Worm (Caenorhabditis elegans) whole organism, L4 larva: Measurements from ENCODE around the gene hsp-43.
A peak's percentile ranks its signal among the peaks of the same experiment; 100 is the strongest.

ENCODE experiments used
- D1046.2 ChIP-seq: fragments of 200-800 bp; sonication (Bioruptor generic); IDR thresholded peaks from 2 replicates; pipeline ENCODE4 v1.3.6; 2022; ENCODE audit warnings: missing genetic modification characterization, missing compliant biosample characterization
- F44E2.7 ChIP-seq: fragments of 200-800 bp; sonication (Bioruptor generic); IDR thresholded peaks from 2 replicates; pipeline ENCODE4 v2.1.2; 2022; ENCODE audit warnings: missing genetic modification characterization, missing compliant biosample characterization
- T26A8.4 ChIP-seq: fragments of 200-800 bp; sonication (Bioruptor generic); IDR thresholded peaks from 2 replicates; pipeline ENCODE4 v1.3.6; 2022; ENCODE audit warnings: missing genetic modification characterization, missing compliant biosample characterization
- Y48G9A.11 ChIP-seq: fragments of 200-800 bp; sonication (Bioruptor generic); IDR thresholded peaks from 2 replicates; pipeline ENCODE4 v1.3.6; 2022; ENCODE audit warnings: missing genetic modification reagents, missing genetic modification characterization, missing compliant biosample characterization
- Y75B8A.6 ChIP-seq: fragments of 200-800 bp; sonication (Bioruptor generic); IDR thresholded peaks from 2 replicates; pipeline ENCODE4 v1.3.6; 2022; ENCODE audit warnings: missing genetic modification reagents, missing genetic modification characterization, missing compliant biosample characterization
- ZK337.2 ChIP-seq: fragments of 200-800 bp; sonication (Bioruptor generic); IDR thresholded peaks from 2 replicates; pipeline ENCODE4 v1.3.6; 2022; ENCODE audit warnings: missing genetic modification reagents, missing genetic modification characterization, missing compliant biosample characterization
- ZK546.5 ChIP-seq, 2 experiments: sonication (generic microtip); optimal IDR thresholded peaks; 2 replicates each; lab custom pipeline; 2017; ENCODE audit warnings: missing biosample characterization in 2 of 2, missing genetic modification characterization in 2 of 2
- arid-1 ChIP-seq: fragments of 200-800 bp; sonication (Bioruptor generic); conservative IDR thresholded peaks from 2 replicates; pipeline ENCODE4 v1.3.6; 2022; ENCODE audit warnings: missing genetic modification reagents, missing genetic modification characterization, missing compliant biosample characterization
- ceh-20 ChIP-seq: fragments of 200-800 bp; sonication (Bioruptor generic); IDR thresholded peaks from 2 replicates; pipeline ENCODE4 v1.3.6; 2022; ENCODE audit warnings: missing genetic modification reagents, missing genetic modification characterization, missing compliant biosample characterization
- ceh-28 ChIP-seq: fragments of 150-350 bp; optimal IDR thresholded peaks from 2 replicates; lab custom pipeline; 2014; ENCODE audit warnings: missing biosample characterization, missing genetic modification reagents, missing genetic modification characterization
- ceh-32 ChIP-seq: sonication (generic microtip); optimal IDR thresholded peaks from 2 replicates; lab custom pipeline; 2016; ENCODE audit warnings: mild to moderate bottlenecking, missing genetic modification characterization, missing compliant biosample characterization; ENCODE audit not compliant: poor library complexity
- ceh-44 ChIP-seq: fragments of 200-800 bp; sonication (Bioruptor generic); IDR thresholded peaks from 2 replicates; pipeline ENCODE4 v1.3.6; 2022; ENCODE audit warnings: missing genetic modification reagents, missing genetic modification characterization, missing compliant biosample characterization
- cey-2 ChIP-seq: sonication (generic microtip); optimal IDR thresholded peaks from 3 replicates; lab custom pipeline; 2017; ENCODE audit warnings: missing genetic modification characterization, mild to moderate bottlenecking, missing compliant biosample characterization, antibody characterized with exemption, borderline replicate concordance; ENCODE audit not compliant: insufficient read depth
- ctbp-1 ChIP-seq: fragments of 200-800 bp; sonication (Bioruptor generic); IDR thresholded peaks from 2 replicates; pipeline ENCODE4 v1.3.6; 2022; ENCODE audit warnings: missing genetic modification reagents, missing genetic modification characterization, missing compliant biosample characterization
- daf-8 ChIP-seq: fragments of 200-800 bp; sonication (Bioruptor generic); IDR thresholded peaks from 2 replicates; pipeline ENCODE4 v1.3.6; 2022; ENCODE audit warnings: missing genetic modification characterization, missing compliant biosample characterization
- dmd-9 ChIP-seq: fragments of 200-800 bp; sonication (Bioruptor generic); IDR thresholded peaks from 2 replicates; pipeline ENCODE4 v1.3.6; 2022; ENCODE audit warnings: missing genetic modification reagents, missing genetic modification characterization, missing compliant biosample characterization
- dpl-1 ChIP-seq: fragments of 150-350 bp; optimal IDR thresholded peaks from 2 replicates; lab custom pipeline; 2014; ENCODE audit warnings: missing biosample characterization, missing genetic modification reagents, missing genetic modification characterization
- duxl-1 ChIP-seq: sonication (generic microtip); optimal IDR thresholded peaks from 2 replicates; lab custom pipeline; 2016; ENCODE audit warnings: mild to moderate bottlenecking, missing genetic modification characterization, moderate library complexity, missing compliant biosample characterization; ENCODE audit not compliant: poor library complexity
- dve-1 ChIP-seq: sonication (generic microtip); optimal IDR thresholded peaks from 2 replicates; lab custom pipeline; 2017; ENCODE audit warnings: antibody characterized with exemption, mild to moderate bottlenecking, missing genetic modification characterization, missing compliant biosample characterization; ENCODE audit not compliant: insufficient read depth
- egl-43 ChIP-seq: fragments of 200-800 bp; sonication (Bioruptor generic); IDR thresholded peaks from 2 replicates; pipeline ENCODE4 v1.3.6; 2022; ENCODE audit warnings: missing genetic modification reagents, missing genetic modification characterization, missing compliant biosample characterization
- fkh-10 ChIP-seq: fragments of 150-350 bp; optimal IDR thresholded peaks from 2 replicates; lab custom pipeline; 2014; ENCODE audit warnings: missing biosample characterization, missing genetic modification reagents, missing genetic modification characterization
- hlh-11 ChIP-seq: fragments of 200-800 bp; sonication (Bioruptor generic); optimal IDR thresholded peaks from 2 replicates; lab custom pipeline; 2018; ENCODE audit warnings: mild to moderate bottlenecking, missing genetic modification characterization, missing compliant biosample characterization
- hlh-30 ChIP-seq: sonication (generic microtip); optimal IDR thresholded peaks from 2 replicates; lab custom pipeline; 2017; ENCODE audit warnings: antibody characterized with exemption, mild to moderate bottlenecking, missing genetic modification characterization, missing compliant biosample characterization; ENCODE audit not compliant: insufficient read depth
- jun-1 ChIP-seq: fragments of 150-350 bp; optimal IDR thresholded peaks from 2 replicates; lab custom pipeline; 2014; ENCODE audit warnings: missing biosample characterization, missing genetic modification reagents, missing genetic modification characterization
- lim-7 ChIP-seq: fragments of 200-800 bp; sonication (Bioruptor generic); IDR thresholded peaks from 2 replicates; pipeline ENCODE4 v1.3.6; 2022; ENCODE audit warnings: missing genetic modification characterization, missing compliant biosample characterization
- lin-13 ChIP-seq: fragments of 150-350 bp; optimal IDR thresholded peaks from 2 replicates; lab custom pipeline; 2014; ENCODE audit warnings: missing biosample characterization, missing genetic modification reagents, missing genetic modification characterization
- lin-29 ChIP-seq: fragments of 200-800 bp; sonication (Bioruptor generic); IDR thresholded peaks from 2 replicates; pipeline ENCODE4 v1.3.6; 2022; ENCODE audit warnings: missing genetic modification reagents, missing genetic modification characterization, missing compliant biosample characterization
- lir-3 ChIP-seq: sonication (generic microtip); optimal IDR thresholded peaks from 2 replicates; lab custom pipeline; 2016; ENCODE audit warnings: mild to moderate bottlenecking, missing genetic modification characterization, missing compliant biosample characterization
- madf-9 ChIP-seq: fragments of 200-800 bp; sonication (Bioruptor generic); conservative IDR thresholded peaks from 2 replicates; pipeline ENCODE4 v1.3.6; 2022; ENCODE audit warnings: missing genetic modification reagents, missing genetic modification characterization, missing compliant biosample characterization
- mdl-1 ChIP-seq, 2 experiments: fragments of 150-350 bp in 1 of 2; sonication (generic microtip) in 1 of 2; optimal IDR thresholded peaks; 2 replicates each; lab custom pipeline; 2014 to 2017; ENCODE audit warnings: missing biosample characterization in 2 of 2, missing genetic modification characterization in 2 of 2
- mep-1 ChIP-seq: fragments of 150-350 bp; sonication (generic microtip); optimal IDR thresholded peaks from 3 replicates; lab custom pipeline; 2014; ENCODE audit warnings: missing biosample characterization, missing genetic modification characterization
- mes-2 ChIP-seq: sonication (generic microtip); optimal IDR thresholded peaks from 2 replicates; lab custom pipeline; 2016; ENCODE audit warnings: missing genotype, mild to moderate bottlenecking, missing genetic modification characterization, missing compliant biosample characterization; ENCODE audit not compliant: poor library complexity, severe bottlenecking
- nhr-102 ChIP-seq: sonication (generic microtip); optimal IDR thresholded peaks from 2 replicates; lab custom pipeline; 2016; ENCODE audit warnings: mild to moderate bottlenecking, missing genetic modification characterization, moderate library complexity, missing compliant biosample characterization
- nhr-11 ChIP-seq: fragments of 150-350 bp; optimal IDR thresholded peaks from 2 replicates; lab custom pipeline; 2014; ENCODE audit warnings: missing biosample characterization, missing genetic modification characterization
- nhr-237 ChIP-seq: sonication (generic microtip); optimal IDR thresholded peaks from 2 replicates; lab custom pipeline; 2017; ENCODE audit warnings: missing biosample characterization, missing genetic modification characterization
- nhr-41 ChIP-seq: fragments of 200-800 bp; sonication (Bioruptor generic); IDR thresholded peaks from 2 replicates; pipeline ENCODE4 v1.3.6; 2022; ENCODE audit warnings: missing genetic modification reagents, missing genetic modification characterization, missing compliant biosample characterization
- nhr-42 ChIP-seq: fragments of 200-800 bp; sonication (Bioruptor generic); IDR thresholded peaks from 2 replicates; pipeline ENCODE4 v1.3.6; 2022; ENCODE audit warnings: missing genetic modification characterization, missing compliant biosample characterization
- nhr-48 ChIP-seq: sonication (generic microtip); optimal IDR thresholded peaks from 2 replicates; lab custom pipeline; 2016; ENCODE audit warnings: mild to moderate bottlenecking, missing genetic modification characterization, missing compliant biosample characterization
- nhr-6 ChIP-seq: fragments of 150-350 bp; optimal IDR thresholded peaks from 2 replicates; lab custom pipeline; 2014; ENCODE audit warnings: missing biosample characterization, missing genetic modification characterization
- nhr-76 ChIP-seq: fragments of 150-350 bp; optimal IDR thresholded peaks from 2 replicates; lab custom pipeline; 2014; ENCODE audit warnings: missing biosample characterization, missing genetic modification characterization
- pha-4 ChIP-seq, 2 experiments: fragments of 150-350 bp in 1 of 2; fragments of 200-800 bp in 1 of 2; sonication (Bioruptor generic) in 1 of 2; IDR thresholded peaks in 1 of 2; optimal IDR thresholded peaks in 1 of 2; 2 replicates each; pipeline versions ENCODE4 v1.3.6 to Lab custom; 2014 to 2022; ENCODE audit warnings: missing genetic modification characterization in 2 of 2, missing genetic modification reagents in 2 of 2, missing biosample characterization in 1 of 2, missing compliant biosample characterization in 1 of 2
- pqm-1 ChIP-seq: sonication (generic microtip); optimal IDR thresholded peaks from 2 replicates; lab custom pipeline; 2017; ENCODE audit warnings: missing biosample characterization, missing genetic modification characterization
- rbr-2 ChIP-seq: sonication (generic microtip); optimal IDR thresholded peaks from 2 replicates; lab custom pipeline; 2016; ENCODE audit warnings: missing genotype, missing genetic modification characterization, missing compliant biosample characterization
- snpc-4 ChIP-seq: fragments of 150-350 bp; optimal IDR thresholded peaks from 2 replicates; lab custom pipeline; 2014; ENCODE audit warnings: missing biosample characterization, missing genetic modification characterization
- spr-1 ChIP-seq: sonication (generic microtip); optimal IDR thresholded peaks from 2 replicates; lab custom pipeline; 2016; ENCODE audit warnings: mild to moderate bottlenecking, missing genetic modification characterization, missing compliant biosample characterization
- spr-3 ChIP-seq: fragments of 200-800 bp; sonication (Bioruptor generic); optimal IDR thresholded peaks from 2 replicates; lab custom pipeline; 2018; ENCODE audit warnings: mild to moderate bottlenecking, missing genetic modification characterization, missing compliant biosample characterization
- tra-1 ChIP-seq: fragments of 200-800 bp; sonication (Bioruptor generic); IDR thresholded peaks from 2 replicates; pipeline ENCODE4 v1.3.6; 2022; ENCODE audit warnings: missing genetic modification reagents, missing genetic modification characterization, missing compliant biosample characterization
- unc-130 ChIP-seq: sonication (generic microtip); optimal IDR thresholded peaks from 2 replicates; lab custom pipeline; 2016; ENCODE audit warnings: missing genetic modification reagents, missing genetic modification characterization, missing compliant biosample characterization
- unc-39 ChIP-seq: sonication (generic microtip); optimal IDR thresholded peaks from 2 replicates; lab custom pipeline; 2017; ENCODE audit warnings: missing biosample characterization, missing genetic modification characterization

The hsp-43 gene

ce11 chrX:6207687-6208088, 27.7 kb downstream of the hsp-43 start, which contains the start of gene T13C5.6 (continued):
- TF ChIP-seq ZK546.5 (tag; optimal IDR thresholded peaks at IDR 0.05; lab: Kevin White, UChicago) (no peak), daf-8 (0 out of 2 replicates have a peak, but pooled peaks have one; percentile 27), cey-2 (tag; lab: Kevin White, UChicago) (no peak), nhr-48 (peak; percentile 84), mep-1 (tag; lab: Kevin White, UChicago) (peak; percentile 95), lir-3 (peak; percentile 89), spr-3 (GFP tag; lab: Kevin White, UChicago) (peak; percentile 89), pqm-1 (tag; lab: Kevin White, UChicago) (peak; percentile 52), dpl-1 (GFP tag; lab: Kevin White, UChicago) (peak; percentile 64), nhr-102 (tag; lab: Kevin White, UChicago) (peak; percentile 92), mes-2 (tag; lab: Kevin White, UChicago) (peak; percentile 97), spr-1 (peak; percentile 93), nhr-41 (GFP tag; lab: Robert Waterston, UW) (peak; percentile 67; the same call in 1 of the 2 replicates), egl-43 (GFP tag; lab: Robert Waterston, UW) (peak; percentile 98), ceh-44 (peak; percentile 79; the same call in 1 of the 2 replicates), nhr-76 (no peak), rbr-2 (tag; lab: Kevin White, UChicago) (peak; percentile 94), ZK337.2 (peak; percentile 91), D1046.2 (GFP tag; lab: Robert Waterston, UW) (peak; percentile 68; the same call in 1 of the 2 replicates), fkh-10 (GFP tag; lab: Kevin White, UChicago) (peak; percentile 92), duxl-1 (tag; lab: Kevin White, UChicago) (peak; percentile 81), dve-1 (tag; lab: Kevin White, UChicago) (peak; percentile 92), jun-1 (tag; lab: Kevin White, UChicago) (peak; percentile 80), nhr-11 (tag; lab: Kevin White, UChicago) (peak; percentile 88), hlh-11 (tag; lab: Kevin White, UChicago) (peak; percentile 88), snpc-4 (tag; lab: Kevin White, UChicago) (no peak), lin-29 (GFP tag; lab: Robert Waterston, UW) (peak; percentile 78; the same call in 1 of the 2 replicates), unc-130 (peak; percentile 77), nhr-42 (GFP tag; lab: Robert Waterston, UW) (peak; percentile 90), T26A8.4 (GFP tag; lab: Robert Waterston, UW) (peak; percentile 94), arid-1 (GFP tag; lab: Robert Waterston, UW) (peak; percentile 86), hlh-30 (tag; lab: Kevin White, UChicago) (peak; percentile 79), nhr-237 (tag; lab: Kevin White, UChicago) (no peak), lin-13 (GFP tag; lab: Kevin White, UChicago) (peak; percentile 92), ceh-28 (tag; lab: Kevin White, UChicago) (no peak), ceh-32 (tag; lab: Kevin White, UChicago) (peak; percentile 74), ctbp-1 (GFP tag; lab: Robert Waterston, UW) (peak; percentile 95), dmd-9 (GFP tag; lab: Robert Waterston, UW) (peak; percentile 84), mdl-1 (tag; optimal IDR thresholded peaks at IDR 0.05; lab: Kevin White, UChicago) (peak in 1 of 2 experiments; percentile 74), unc-39 (no peak), pha-4 (GFP tag; IDR thresholded peaks at IDR 0.05; lab: Robert Waterston, UW) (peak; percentile 92), pha-4 (tag; optimal IDR thresholded peaks at IDR 0.05; lab: Kevin White, UChicago) (peak; percentile 9), madf-9 (GFP tag; lab: Robert Waterston, UW) (peak; percentile 84), tra-1 (GFP tag; lab: Robert Waterston, UW) (peak; percentile 93), nhr-6 (tag; lab: Kevin White, UChicago) (peak; percentile 92), lim-7 (GFP tag; lab: Robert Waterston, UW) (peak; percentile 83), F44E2.7 (GFP tag; lab: Robert Waterston, UW) (peak; percentile 84; the same call in 1 of the 2 replicates), Y48G9A.11 (GFP tag; lab: Robert Waterston, UW) (peak; percentile 70), ceh-20 (GFP tag; lab: Robert Waterston, UW) (peak; percentile 94), Y75B8A.6 (GFP tag; lab: Robert Waterston, UW) (0 out of 2 replicates have a peak, but pooled peaks have one; percentile 72)
